Worm (Caenorhabditis elegans) whole organism, L3 larva: ENCODE measurements around the gene epg-7.

Experiments used
- ceh-16 ChIP-seq: sonication (generic microtip); optimal IDR thresholded peaks from 2 replicates; lab custom pipeline; 2017; ENCODE audit warnings: missing biosample characterization, missing genetic modification characterization
- elt-1 ChIP-seq: fragments of 150-350 bp; optimal IDR thresholded peaks from 2 replicates; lab custom pipeline; 2014; ENCODE audit warnings: missing biosample characterization, missing genetic modification characterization
- elt-3 ChIP-seq, 3 experiments: fragments of 150-350 bp in 1 of 3; sonication (generic microtip) in 2 of 3; optimal IDR thresholded peaks; 2 replicates in 2 of 3; 4 replicates in 1 of 3; lab custom pipeline; 2014 to 2017; ENCODE audit warnings: missing biosample characterization in 3 of 3, missing genetic modification characterization in 3 of 3
- lin-39 ChIP-seq: fragments of 150-350 bp; optimal IDR thresholded peaks from 2 replicates; lab custom pipeline; 2018; ENCODE audit warnings: missing biosample characterization, missing genetic modification reagents, missing genetic modification characterization
- mdl-1 ChIP-seq: fragments of 150-350 bp; optimal IDR thresholded peaks from 2 replicates; lab custom pipeline; 2014; ENCODE audit warnings: missing biosample characterization, missing genetic modification characterization
- nfya-1 ChIP-seq: sonication (generic microtip); optimal IDR thresholded peaks from 2 replicates; lab custom pipeline; 2017; ENCODE audit warnings: missing genetic modification characterization, mild to moderate bottlenecking, missing compliant biosample characterization, antibody characterized with exemption, moderate library complexity; ENCODE audit not compliant: insufficient read depth
- nhr-11 ChIP-seq: fragments of 150-350 bp; optimal IDR thresholded peaks from 2 replicates; lab custom pipeline; 2014; ENCODE audit warnings: missing biosample characterization, missing genetic modification characterization
- pha-4 ChIP-seq: fragments of 150-350 bp; optimal IDR thresholded peaks from 2 replicates; lab custom pipeline; 2014; ENCODE audit warnings: missing biosample characterization, missing genetic modification reagents, missing genetic modification characterization
- sea-2 ChIP-seq: fragments of 150-350 bp; sonication (generic microtip); optimal IDR thresholded peaks from 4 replicates; lab custom pipeline; 2014; ENCODE audit warnings: missing biosample characterization, missing genetic modification reagents, missing genetic modification characterization
- skn-1 ChIP-seq: fragments of 150-350 bp; optimal IDR thresholded peaks from 2 replicates; lab custom pipeline; 2014; ENCODE audit warnings: missing biosample characterization, missing genetic modification characterization
- unc-39 ChIP-seq: sonication (generic microtip); optimal IDR thresholded peaks from 4 replicates; lab custom pipeline; 2017; ENCODE audit warnings: missing biosample characterization, missing genetic modification characterization
- unc-62 ChIP-seq: fragments of 150-350 bp; sonication (generic microtip); optimal IDR thresholded peaks from 4 replicates; lab custom pipeline; 2014; ENCODE audit warnings: missing biosample characterization, missing genetic modification reagents, missing genetic modification characterization
- ztf-11 ChIP-seq: fragments of 150-350 bp; optimal IDR thresholded peaks from 2 replicates; lab custom pipeline; 2014; ENCODE audit warnings: missing biosample characterization, missing genetic modification characterization

- TF ChIP-seq mdl-1 (no peak), elt-3 (tag; optimal IDR thresholded peaks at IDR 0.05; lab: Kevin White, UChicago) (no peak), nfya-1 (no peak), skn-1 (tag; lab: Kevin White, UChicago) (no peak), nhr-11 (tag; lab: Kevin White, UChicago) (no peak), unc-62 (GFP tag; lab: Kevin White, UChicago) (no peak), lin-39 (no peak), sea-2 (no peak), pha-4 (tag; lab: Kevin White, UChicago) (no peak), ceh-16 (tag; lab: Kevin White, UChicago) (no peak), ztf-11 (tag; lab: Kevin White, UChicago) (no peak), unc-39 (no peak), elt-1 (tag; lab: Kevin White, UChicago) (no peak)
Observed at ce11 chrX:7311870-7312269, 22.6 kb upstream of the epg-7 start.
